Worm (Caenorhabditis elegans): Measurements from ENCODE around the gene ruvb-1.

The ruvb-1 gene

DNA sequence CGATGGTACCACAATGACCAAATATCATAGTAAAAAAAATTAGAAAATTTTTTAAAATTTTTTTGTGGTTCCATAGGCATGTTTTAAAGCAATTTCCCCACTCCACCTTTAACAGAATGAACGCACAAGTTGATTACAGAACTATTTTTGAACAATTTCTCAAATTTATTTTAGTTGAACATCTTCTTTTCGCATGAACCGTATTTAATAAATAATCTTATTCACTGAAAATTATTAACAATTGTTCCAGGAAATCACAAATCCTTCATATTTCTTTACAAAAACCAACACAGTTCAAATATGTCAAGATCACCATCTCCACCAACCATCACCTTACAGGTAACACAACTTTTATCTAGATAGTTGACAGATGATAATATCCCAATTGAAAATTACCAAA is 31.0 kb upstream of the ruvb-1 start, which contains the start of gene lea-1:
Gene lea-1, plus strand, starts transcription at position 301 of the 400 bp plus-strand sequence.
- TF ChIP-seq F10B5.3 (tag; optimal IDR thresholded peaks at IDR 0.05) (no peak), lin-29 (GFP tag; IDR thresholded peaks at IDR 0.05) (no peak), Y75B8A.6 (GFP tag; IDR thresholded peaks at IDR 0.05) (no peak), rbr-2 (tag; optimal IDR thresholded peaks at IDR 0.05) (no peak), ceh-62 (tag; optimal IDR thresholded peaks at IDR 0.05) (no peak), nhr-41 (GFP tag; IDR thresholded peaks at IDR 0.05) (no peak), ZK546.5 (tag; optimal IDR thresholded peaks at IDR 0.05) (no peak), vab-7 (GFP tag; IDR thresholded peaks at IDR 0.05) (no peak), daf-16 (GFP tag; optimal IDR thresholded peaks at IDR 0.05) (no peak), daf-16 (tag; optimal IDR thresholded peaks at IDR 0.05) (no peak)

DNA sequence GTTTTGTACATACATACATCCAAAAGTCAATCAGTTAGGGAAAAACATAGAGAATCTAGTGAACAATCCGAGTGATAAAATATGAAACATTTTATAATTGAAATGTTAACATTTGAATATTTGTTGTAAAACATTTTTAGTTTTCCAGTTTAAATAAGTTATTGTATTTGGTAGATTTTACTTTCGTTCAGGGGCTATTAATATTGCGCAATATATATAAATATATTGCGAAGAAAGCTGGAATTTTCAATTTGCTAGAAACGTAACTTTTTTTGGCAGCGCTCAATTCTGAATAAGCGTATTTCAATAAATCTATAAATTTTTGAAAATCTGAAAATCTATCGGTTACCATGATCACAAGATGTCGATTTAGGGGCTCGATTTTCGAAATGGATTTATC is 26.9 kb upstream of the ruvb-1 start:
- TF ChIP-seq saeg-2 (GFP tag; IDR thresholded peaks at IDR 0.05), result no peak
- TF ChIP-seq lin-38 (GFP tag; IDR thresholded peaks at IDR 0.05), result 0 out of 2 replicates have a peak, but pooled peaks have one; percentile 26
- no peak for TF ChIP-seq aha-1 (tag)
- no peak for TF ChIP-seq unc-130 (GFP tag; optimal IDR thresholded peaks at IDR 0.05)
- no peak for TF ChIP-seq lim-7 (GFP tag; IDR thresholded peaks at IDR 0.05)

DNA sequence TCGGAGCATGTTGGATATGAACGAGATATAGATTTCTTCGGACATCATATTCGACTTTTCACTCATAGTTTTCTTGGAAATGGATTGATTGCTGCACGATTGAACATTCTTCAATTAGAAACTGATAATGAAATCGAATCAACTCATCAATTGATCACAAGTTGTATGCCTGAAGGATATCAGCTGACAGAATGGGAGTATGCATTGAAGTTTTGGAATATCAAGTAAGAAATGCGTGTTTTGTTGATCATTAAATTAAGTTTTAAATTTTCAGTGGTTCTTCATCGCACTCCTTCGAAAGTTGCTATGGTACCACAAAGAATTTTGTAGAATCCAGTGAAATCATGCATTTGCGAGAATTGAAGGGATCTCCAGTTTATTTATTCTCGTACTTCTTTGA is 25.8 kb upstream of the ruvb-1 start:
- TF ChIP-seq ctbp-1 (GFP tag; IDR thresholded peaks at IDR 0.05), result no peak
- peak; percentile 15 for TF ChIP-seq hlh-30 (tag; optimal IDR thresholded peaks at IDR 0.05; ENCODE audit: insufficient read depth)
- no peak for TF ChIP-seq madf-9 (GFP tag; conservative IDR thresholded peaks at IDR 0.05)

DNA sequence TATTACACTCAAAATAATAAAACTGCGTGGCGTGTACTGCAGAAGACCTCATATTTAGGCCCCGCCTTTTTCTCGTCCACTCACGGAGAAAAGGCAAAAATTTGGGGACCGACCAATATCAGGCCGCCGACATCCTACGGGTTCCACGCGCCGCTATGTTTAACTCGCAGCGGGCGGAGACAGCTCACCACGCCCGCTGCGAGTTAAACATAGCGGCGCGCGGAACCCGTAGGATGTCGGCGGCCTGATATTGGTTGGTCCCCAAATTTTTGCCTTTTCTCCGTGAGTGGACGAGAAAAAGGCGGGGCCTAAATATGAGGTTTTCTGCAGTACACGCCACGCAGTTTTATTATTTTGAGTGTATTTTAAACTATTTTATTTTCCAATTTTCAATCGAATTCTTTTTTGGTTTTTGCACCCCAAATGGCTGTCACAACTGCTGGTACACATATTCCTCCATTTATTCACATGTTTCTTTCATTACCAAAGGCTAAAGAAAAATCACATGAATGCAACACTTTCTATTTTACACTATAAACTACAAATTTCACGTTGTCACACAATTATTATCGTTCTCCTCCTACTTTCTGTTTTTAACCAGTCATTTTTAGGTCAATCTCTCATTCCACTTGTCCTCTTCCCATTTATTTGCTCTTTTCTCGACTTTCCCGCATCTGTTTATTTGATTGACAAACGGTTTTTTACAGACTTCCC is 23.6 kb upstream of the ruvb-1 start, which contains the start of gene uda-1:
Gene uda-1, plus strand, starts transcription at position 708 of the 714 bp plus-strand sequence.
- TF ChIP-seq nhr-28 (tag; optimal IDR thresholded peaks at IDR 0.05) (peak; percentile 96), hlh-30 (tag; optimal IDR thresholded peaks at IDR 0.05; ENCODE audit: insufficient read depth) (peak; percentile 62), dmd-6 (GFP tag; IDR thresholded peaks at IDR 0.05) (peak; percentile 12; the same call in 1 of the 2 replicates)

DNA sequence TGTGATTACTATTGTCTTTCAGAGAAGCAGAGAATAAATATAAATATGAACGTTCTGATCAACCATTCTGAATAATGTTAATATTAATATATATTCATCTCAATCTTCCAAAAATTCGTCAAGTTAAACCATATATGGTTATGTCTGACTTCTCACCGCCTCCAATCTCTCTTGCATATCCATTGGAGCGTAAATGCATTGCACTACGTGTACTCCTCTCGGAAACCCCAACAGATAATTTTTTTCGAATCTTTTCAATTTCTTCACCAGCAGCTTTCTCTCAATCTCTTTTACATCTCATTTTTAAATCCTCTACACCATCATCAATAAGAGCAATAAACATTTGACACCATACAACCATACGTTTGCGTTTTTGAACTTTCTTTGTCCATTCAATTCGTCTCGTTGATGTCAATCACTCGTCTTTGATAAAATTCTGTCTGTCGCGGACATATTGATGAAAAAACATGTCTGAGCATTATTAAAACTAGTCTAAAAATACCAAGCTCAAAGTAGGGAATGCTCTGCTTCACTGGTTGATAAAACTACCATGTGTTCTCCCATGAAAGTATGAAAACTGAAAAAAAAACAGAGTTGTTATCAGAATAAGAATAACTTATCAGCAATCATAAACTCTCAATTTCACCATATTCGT is 22.8 kb upstream of the ruvb-1 start:
- TF ChIP-seq dmd-6 (GFP tag; IDR thresholded peaks at IDR 0.05) (peak; percentile 72), tra-1 (GFP tag; IDR thresholded peaks at IDR 0.05) (peak; percentile 43; the same call in 1 of the 2 replicates), F49E8.2 (tag; optimal IDR thresholded peaks at IDR 0.05; ENCODE audit: borderline replicate concordance) (no peak), ztf-7 (tag; optimal IDR thresholded peaks at IDR 0.05) (no peak), hlh-30 (tag; optimal IDR thresholded peaks at IDR 0.05; ENCODE audit: insufficient read depth) (peak; percentile 31), nhr-77 (tag; optimal IDR thresholded peaks at IDR 0.05) (peak; percentile 5), sdz-12 (GFP tag; optimal IDR thresholded peaks at IDR 0.05) (no peak), dpl-1 (GFP tag; optimal IDR thresholded peaks at IDR 0.05) (peak; percentile 31), pqm-1 (tag; optimal IDR thresholded peaks at IDR 0.05) (peak; percentile 64), daf-12 (tag; optimal IDR thresholded peaks at IDR 0.05) (no peak), nhr-10 (tag; optimal IDR thresholded peaks at IDR 0.05) (no peak), mep-1 (tag; optimal IDR thresholded peaks at IDR 0.05) (peak; percentile 55), spr-1 (tag; optimal IDR thresholded peaks at IDR 0.05) (no peak), nhr-48 (tag; optimal IDR thresholded peaks at IDR 0.05) (peak; percentile 57), mdt-29 (GFP tag; IDR thresholded peaks at IDR 0.05) (no peak), fkh-10 (GFP tag; optimal IDR thresholded peaks at IDR 0.05) (no peak), mdl-1 (tag; optimal IDR thresholded peaks at IDR 0.05) (peak in 1 of 2 experiments; percentile 41), lin-13 (GFP tag; optimal IDR thresholded peaks at IDR 0.05) (peak; percentile 8), nhr-28 (tag; optimal IDR thresholded peaks at IDR 0.05) (peak; percentile 71), zip-11 (GFP tag; IDR thresholded peaks at IDR 0.05) (no peak), aha-1 (tag) (no peak), unc-130 (GFP tag; optimal IDR thresholded peaks at IDR 0.05) (peak; percentile 17), vab-7 (GFP tag; IDR thresholded peaks at IDR 0.05) (no peak), pha-4 (GFP tag; IDR thresholded peaks at IDR 0.05) (no peak), pha-4 (tag; optimal IDR thresholded peaks at IDR 0.05) (no peak), lsy-2 (tag; optimal IDR thresholded peaks at IDR 0.05) (peak; percentile 23 to 75), egl-43 (GFP tag; IDR thresholded peaks at IDR 0.05) (no peak), nhr-102 (tag; optimal IDR thresholded peaks at IDR 0.05) (peak; percentile 18), lin-38 (GFP tag; IDR thresholded peaks at IDR 0.05) (peak; percentile 94)

Data from whole organism, L4 larva.